Fruit fly (Drosophila melanogaster) whole organism, embryonic: Measurements from ENCODE around the gene CG43731.
A peak's percentile ranks its signal among the peaks of the same experiment; 100 is the strongest.

Experiments used
- CG10267 ChIP-seq: fragments of 200-800 bp; sonication (Bioruptor generic); optimal IDR thresholded peaks from 2 replicates; lab custom pipeline; 2018; ENCODE audit warnings: missing biosample characterization, mild to moderate bottlenecking, missing genetic modification characterization, moderate library complexity
- CG11560 ChIP-seq: fragments of 200-800 bp; sonication (Bioruptor generic); IDR thresholded peaks from 3 replicates; pipeline ENCODE4 v1.3.6; 2022; ENCODE audit warnings: missing biosample characterization, missing genetic modification characterization
- CG14441 ChIP-seq: fragments of 200-800 bp; sonication (Bioruptor generic); IDR thresholded peaks from 2 replicates; pipeline ENCODE4 v1.3.6; 2022; ENCODE audit warnings: missing biosample characterization, missing genetic modification characterization
- CG14710 ChIP-seq: fragments of 200-800 bp; sonication (Bioruptor generic); optimal IDR thresholded peaks from 3 replicates; lab custom pipeline; 2019; ENCODE audit warnings: missing biosample characterization, mild to moderate bottlenecking, missing genetic modification characterization, moderate library complexity
- CG15479 ChIP-seq: fragments of 200-800 bp; sonication (Bioruptor generic); optimal IDR thresholded peaks from 3 replicates; lab custom pipeline; 2019; ENCODE audit warnings: missing biosample characterization, mild to moderate bottlenecking, missing genetic modification characterization, moderate library complexity
- CG16813 ChIP-seq: fragments of 200-800 bp; sonication (Bioruptor generic); IDR thresholded peaks from 3 replicates; pipeline ENCODE4 v1.3.6; 2022; ENCODE audit warnings: missing biosample characterization, missing genetic modification characterization; ENCODE audit not compliant: partially characterized antibody
- CG17361 ChIP-seq: fragments of 200-800 bp; sonication (Bioruptor generic); IDR thresholded peaks from 3 replicates; pipeline ENCODE4 v1.3.6; 2022; ENCODE audit warnings: missing biosample characterization, missing genetic modification characterization
- CG2116 ChIP-seq: fragments of 200-800 bp; sonication (Bioruptor generic); optimal IDR thresholded peaks from 3 replicates; lab custom pipeline; 2018; ENCODE audit warnings: missing biosample characterization, mild to moderate bottlenecking, missing genetic modification characterization
- CG2712 ChIP-seq: fragments of 200-800 bp; optimal IDR thresholded peaks from 3 replicates; lab custom pipeline; 2019; ENCODE audit warnings: missing biosample characterization, mild to moderate bottlenecking, missing genetic modification characterization, moderate library complexity
- CG30020 ChIP-seq: fragments of 200-800 bp; optimal IDR thresholded peaks from 2 replicates; lab custom pipeline; 2019; ENCODE audit warnings: missing biosample characterization, mild to moderate bottlenecking, missing genetic modification characterization, moderate library complexity
- CG3281 ChIP-seq: fragments of 200-800 bp; sonication (Bioruptor generic); optimal IDR thresholded peaks from 3 replicates; lab custom pipeline; 2017; ENCODE audit warnings: missing biosample characterization, mild to moderate bottlenecking, missing genetic modification characterization
- CG8359 ChIP-seq: fragments of 200-800 bp; sonication (Bioruptor generic); optimal IDR thresholded peaks from 2 replicates; lab custom pipeline; 2017; ENCODE audit warnings: missing biosample characterization, mild to moderate bottlenecking, missing genetic modification characterization, borderline replicate concordance
- Camta ChIP-seq: fragments of 200-800 bp; sonication (Bioruptor generic); optimal IDR thresholded peaks from 2 replicates; lab custom pipeline; 2016; ENCODE audit warnings: missing biosample characterization, missing genetic modification characterization
- Dp ChIP-seq: fragments of 200-800 bp; sonication (Bioruptor generic); optimal IDR thresholded peaks from 2 replicates; lab custom pipeline; 2018; ENCODE audit warnings: missing biosample characterization, mild to moderate bottlenecking, missing genetic modification characterization, moderate library complexity
- Drgx ChIP-seq: fragments of 200-800 bp; sonication (Bioruptor generic); IDR thresholded peaks from 2 replicates; pipeline ENCODE4 v1.3.6; 2022; ENCODE audit warnings: missing biosample characterization, missing genetic modification characterization
- E2f2 ChIP-seq: fragments of 200-800 bp; sonication (Bioruptor generic); IDR thresholded peaks from 2 replicates; pipeline ENCODE4 v1.3.6; 2022; ENCODE audit warnings: missing biosample characterization, missing genetic modification characterization
- Elba2 ChIP-seq: fragments of 200-800 bp; sonication (Bioruptor generic); optimal IDR thresholded peaks from 3 replicates; lab custom pipeline; 2016; ENCODE audit warnings: missing biosample characterization, missing genetic modification characterization
- Ets65A ChIP-seq: fragments of 200-800 bp; sonication (Bioruptor generic); peaks from one replicate; lab custom pipeline; 2016; ENCODE audit warnings: missing biosample characterization, missing genetic modification characterization
- HLH4C ChIP-seq: fragments of 200-800 bp; sonication (Bioruptor generic); IDR thresholded peaks from 3 replicates; pipeline ENCODE4 v1.3.6; 2022; ENCODE audit warnings: missing biosample characterization, missing genetic modification characterization; ENCODE audit not compliant: partially characterized antibody
- HmgD ChIP-seq: fragments of 200-800 bp; sonication (Bioruptor generic); optimal IDR thresholded peaks from 3 replicates; lab custom pipeline; 2016; ENCODE audit warnings: missing biosample characterization, missing genetic modification characterization
- Pdp1 ChIP-seq, 2 experiments: fragments of 200-800 bp; sonication (Bioruptor generic); optimal IDR thresholded peaks; 3 replicates each; lab custom pipeline; 2016; ENCODE audit warnings: missing biosample characterization in 2 of 2, missing genetic modification characterization in 2 of 2, mild to moderate bottlenecking in 1 of 2, moderate library complexity in 1 of 2
- Sry-δ ChIP-seq: fragments of 200-800 bp; sonication (Bioruptor generic); optimal IDR thresholded peaks from 2 replicates; lab custom pipeline; 2016; ENCODE audit warnings: missing biosample characterization, missing genetic modification characterization
- Taf1 ChIP-seq: fragments of 200-800 bp; sonication (Bioruptor generic); IDR thresholded peaks from 2 replicates; pipeline ENCODE4 v1.3.6; 2022; ENCODE audit warnings: missing biosample characterization, missing genetic modification characterization
- Trl ChIP-seq, 3 experiments: fragments of >200 bp in 2 of 3; fragments of 200-800 bp in 1 of 3; sonication (Bioruptor generic) in 1 of 3; optimal IDR thresholded peaks; 2 replicates in 1 of 3; 3 replicates in 2 of 3; lab custom pipeline; 2016 to 2017; ENCODE audit warnings: missing biosample characterization in 1 of 3, missing genetic modification characterization in 1 of 3
- Vsx1 ChIP-seq: fragments of 200-800 bp; sonication (Bioruptor generic); optimal IDR thresholded peaks from 2 replicates; lab custom pipeline; 2017; ENCODE audit warnings: missing biosample characterization, mild to moderate bottlenecking, missing genetic modification characterization, missing genetic modification reagents
- YL-1 ChIP-seq: fragments of 200-800 bp; sonication (Bioruptor generic); optimal IDR thresholded peaks from 3 replicates; lab custom pipeline; 2017; ENCODE audit warnings: missing biosample characterization, mild to moderate bottlenecking, missing genetic modification characterization
- bab2 ChIP-seq: fragments of 200-800 bp; sonication (Bioruptor generic); optimal IDR thresholded peaks from 2 replicates; lab custom pipeline; 2016; ENCODE audit warnings: missing biosample characterization, missing genetic modification characterization
- chinmo ChIP-seq: fragments of 200-800 bp; sonication (Bioruptor generic); IDR thresholded peaks from 4 replicates; pipeline ENCODE4 v1.3.6; 2022; ENCODE audit warnings: missing biosample characterization, missing genetic modification characterization; ENCODE audit not compliant: partially characterized antibody
- fru ChIP-seq: fragments of >200 bp; optimal IDR thresholded peaks from 2 replicates; lab custom pipeline; 2017
- hb ChIP-seq: fragments of 200-800 bp; sonication (Bioruptor generic); IDR thresholded peaks from 3 replicates; pipeline ENCODE4 v1.3.6; 2022; ENCODE audit warnings: missing biosample characterization, missing genetic modification characterization; ENCODE audit not compliant: partially characterized antibody
- hbn ChIP-seq: fragments of 200-800 bp; sonication (Bioruptor generic); IDR thresholded peaks from 2 replicates; pipeline ENCODE4 v1.3.6; 2022; ENCODE audit warnings: missing biosample characterization, missing genetic modification characterization; ENCODE audit not compliant: partially characterized antibody
- insv ChIP-seq, 2 experiments: fragments of 200-800 bp; sonication (Bioruptor generic); optimal IDR thresholded peaks; 3 replicates each; lab custom pipeline; 2016 to 2018; ENCODE audit warnings: missing biosample characterization in 2 of 2, missing genetic modification characterization in 2 of 2
- inv ChIP-seq: fragments of 200-800 bp; sonication (Bioruptor generic); IDR thresholded peaks from 2 replicates; pipeline ENCODE4 v1.3.6; 2022; ENCODE audit warnings: missing biosample characterization, missing genetic modification characterization; ENCODE audit not compliant: partially characterized antibody
- knrl ChIP-seq: fragments of 200-800 bp; sonication (Bioruptor generic); IDR thresholded peaks from 3 replicates; pipeline ENCODE4 v1.3.6; 2022; ENCODE audit warnings: missing biosample characterization, missing genetic modification characterization; ENCODE audit not compliant: partially characterized antibody
- lmd ChIP-seq: fragments of 200-800 bp; sonication (Bioruptor generic); IDR thresholded peaks from 2 replicates; pipeline ENCODE4 v1.3.6; 2022; ENCODE audit warnings: missing biosample characterization, missing genetic modification characterization
- maf-S ChIP-seq: fragments of 200-800 bp; sonication (Bioruptor generic); optimal IDR thresholded peaks from 2 replicates; lab custom pipeline; 2016; ENCODE audit warnings: missing biosample characterization, missing genetic modification characterization
- mld ChIP-seq: fragments of 200-800 bp; sonication (Bioruptor generic); IDR thresholded peaks from 3 replicates; pipeline ENCODE4 v1.3.6; 2022; ENCODE audit warnings: missing biosample characterization, missing genetic modification characterization; ENCODE audit not compliant: partially characterized antibody
- phol ChIP-seq: fragments of 200-800 bp; sonication (Bioruptor generic); optimal IDR thresholded peaks from 3 replicates; lab custom pipeline; 2018; ENCODE audit warnings: missing biosample characterization, mild to moderate bottlenecking, missing genetic modification characterization, moderate library complexity
- pzg ChIP-seq: fragments of 200-800 bp; sonication (Bioruptor generic); optimal IDR thresholded peaks from 3 replicates; lab custom pipeline; 2018; ENCODE audit warnings: missing biosample characterization, mild to moderate bottlenecking, missing genetic modification characterization, moderate library complexity
- repo ChIP-seq: fragments of 200-800 bp; sonication (Bioruptor generic); optimal IDR thresholded peaks from 2 replicates; lab custom pipeline; 2016; ENCODE audit warnings: missing biosample characterization, missing genetic modification characterization
- sc ChIP-seq, 3 experiments: fragments of >200 bp in 2 of 3; fragments of 200-800 bp in 1 of 3; sonication (Bioruptor generic) in 1 of 3; optimal IDR thresholded peaks; 2 replicates in 2 of 3; 3 replicates in 1 of 3; lab custom pipeline; 2017; ENCODE audit warnings: mild to moderate bottlenecking in 1 of 3, missing biosample characterization in 1 of 3, missing genetic modification characterization in 1 of 3, missing genetic modification reagents in 1 of 3
- sna ChIP-seq: fragments of 200-800 bp; sonication (Bioruptor generic); IDR thresholded peaks from 2 replicates; pipeline ENCODE4 v1.3.6; 2022; ENCODE audit warnings: missing biosample characterization, missing genetic modification characterization; ENCODE audit not compliant: partially characterized antibody
- stwl ChIP-seq: fragments of 200-800 bp; sonication (Bioruptor generic); optimal IDR thresholded peaks from 3 replicates; lab custom pipeline; 2018; ENCODE audit warnings: missing biosample characterization, mild to moderate bottlenecking, missing genetic modification characterization, moderate library complexity
- sug ChIP-seq: fragments of 200-800 bp; optimal IDR thresholded peaks from 2 replicates; lab custom pipeline; 2019; ENCODE audit warnings: missing biosample characterization, mild to moderate bottlenecking, missing genetic modification characterization, moderate library complexity
- trem ChIP-seq: fragments of 200-800 bp; optimal IDR thresholded peaks from 3 replicates; lab custom pipeline; 2019; ENCODE audit warnings: missing biosample characterization, mild to moderate bottlenecking, missing genetic modification characterization, moderate library complexity
- unc-4 ChIP-seq: fragments of 200-800 bp; sonication (Bioruptor generic); IDR thresholded peaks from 2 replicates; pipeline ENCODE4 v1.3.6; 2022; ENCODE audit warnings: missing biosample characterization, missing genetic modification characterization; ENCODE audit not compliant: partially characterized antibody
- unpg ChIP-seq: fragments of 200-800 bp; sonication (Bioruptor generic); optimal IDR thresholded peaks from 3 replicates; lab custom pipeline; 2018; ENCODE audit warnings: missing biosample characterization, mild to moderate bottlenecking, missing genetic modification characterization, moderate library complexity
- vvl ChIP-seq: fragments of 200-800 bp; sonication (Bioruptor generic); IDR thresholded peaks from 2 replicates; pipeline ENCODE4 v1.3.6; 2022; ENCODE audit warnings: missing biosample characterization, missing genetic modification characterization

The CG43731 gene

DNA sequence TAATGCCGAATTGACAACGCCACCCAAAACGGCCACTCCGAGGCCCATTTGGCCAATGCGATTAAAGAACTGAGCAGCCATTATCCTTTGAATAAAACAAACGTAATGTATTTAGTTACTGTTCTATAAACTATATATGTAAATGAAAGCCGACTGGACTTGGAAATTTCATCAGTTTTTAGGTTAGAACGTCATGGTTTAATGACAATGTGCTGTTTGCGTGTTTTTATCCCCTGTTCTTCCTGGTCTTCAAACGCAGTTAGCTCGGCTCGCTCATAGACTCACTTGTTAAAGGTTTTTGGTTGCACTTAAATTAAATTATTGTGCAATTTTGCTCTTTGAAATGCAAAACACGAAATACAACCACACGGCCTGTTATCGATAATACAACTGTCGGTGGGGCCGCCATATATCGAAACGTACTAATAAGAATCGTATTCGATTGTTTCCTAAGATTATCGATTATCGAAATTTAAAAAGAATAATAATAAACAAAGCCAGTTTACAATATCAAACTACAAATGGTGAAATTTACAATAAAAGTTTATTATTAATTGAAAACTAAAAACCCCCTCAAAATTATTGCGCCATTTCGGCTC lies 21.7 kb downstream of the CG43731 start, which contains the start of gene Phb1 (continued):
- TF ChIP-seq lmd (no peak), CG10267 (peak; percentile 28), CG3281 (GFP tag; lab: Kevin White, UChicago) (no peak), chinmo (peak; percentile 71; the same call in 2 of the 4 replicates), CG15479 (GFP tag; lab: Kevin White, UChicago) (no peak), sna (GFP tag; lab: Robert Waterston, UW) (peak; percentile 90), CG30020 (tag; lab: Kevin White, UChicago) (peak; percentile 1), pzg (peak; percentile 45), HmgD (no peak), CG14441 (GFP tag; lab: Robert Waterston, UW) (no peak), Trl (optimal IDR thresholded peaks at IDR 0.05; lab: Kevin White, UChicago) (no peak), Trl (GFP tag; optimal IDR thresholded peaks at IDR 0.05; lab: Kevin White, UChicago) (no peak), CG11560 (tag; lab: Robert Waterston, UW) (peak; percentile 97), bab2 (no peak), Ets65A (GFP tag; lab: Kevin White, UChicago) (no peak), Pdp1 (GFP tag; optimal IDR thresholded peaks at IDR 0.05; lab: Kevin White, UChicago) (peak in 1 of 2 experiments; percentile 87), repo (GFP tag; lab: Kevin White, UChicago) (no peak), unpg (GFP tag; lab: Kevin White, UChicago) (no peak), hbn (GFP tag; lab: Robert Waterston, UW) (peak; percentile 72), sug (tag; lab: Kevin White, UChicago) (peak; percentile 85), Dp (GFP tag; lab: Kevin White, UChicago) (peak; percentile 81), trem (tag; lab: Kevin White, UChicago) (peak; percentile 37), hb (GFP tag; lab: Robert Waterston, UW) (peak; percentile 92), knrl (GFP tag; lab: Robert Waterston, UW) (peak; percentile 59; the same call in 2 of the 3 replicates), Camta (no peak), E2f2 (GFP tag; lab: Robert Waterston, UW) (peak; percentile 88), inv (GFP tag; lab: Robert Waterston, UW) (peak; percentile 74), mld (GFP tag; lab: Robert Waterston, UW) (peak; percentile 93), Taf1 (GFP tag; lab: Robert Waterston, UW) (no peak), fru (lab: Kevin White, UChicago) (no peak), CG16813 (GFP tag; lab: Robert Waterston, UW) (peak; percentile 84), Sry-δ (GFP tag; lab: Kevin White, UChicago) (peak; percentile 65), CG2712 (tag; lab: Kevin White, UChicago) (peak; percentile 8), HLH4C (peak; percentile 98), CG2116 (peak; percentile 82), Drgx (GFP tag; lab: Robert Waterston, UW) (no peak), CG17361 (GFP tag; lab: Robert Waterston, UW) (no peak), Elba2 (GFP tag; lab: Kevin White, UChicago) (no peak), phol (tag; lab: Kevin White, UChicago) (peak; percentile 18), CG14710 (peak; percentile 16), stwl (tag; lab: Kevin White, UChicago) (peak; percentile 69), Vsx1 (GFP tag; lab: Kevin White, UChicago) (no peak), YL-1 (GFP tag; lab: Kevin White, UChicago) (peak; percentile 82), unc-4 (GFP tag; lab: Robert Waterston, UW) (peak; percentile 75), maf-S (GFP tag; lab: Kevin White, UChicago) (no peak), CG8359 (no peak), vvl (GFP tag; lab: Robert Waterston, UW) (peak; percentile 27; the same call in 1 of the 2 replicates), sc (optimal IDR thresholded peaks at IDR 0.05; lab: Kevin White, UChicago) (no peak), sc (GFP tag; optimal IDR thresholded peaks at IDR 0.05; lab: Kevin White, UChicago) (no peak), insv (GFP tag; optimal IDR thresholded peaks at IDR 0.05; lab: Kevin White, UChicago) (peak in 1 of 2 experiments; percentile 87)
